Fruit fly (Drosophila melanogaster) Kc167 (cell line): ENCODE measurements around the gene p38a.

Experiments used
- Myc ChIP-seq: fragments of >200 bp; optimal IDR thresholded peaks from 2 replicates; lab custom pipeline; 2017; ENCODE audit warnings: missing external identifiers
- Sin3A ChIP-seq: fragments of >200 bp; optimal IDR thresholded peaks from 2 replicates; lab custom pipeline; 2018; ENCODE audit warnings: missing external identifiers
- h ChIP-seq: fragments of >200 bp; optimal IDR thresholded peaks from 3 replicates; lab custom pipeline; 2018; ENCODE audit warnings: missing external identifiers
- insv ChIP-seq: fragments of >200 bp; optimal IDR thresholded peaks from 3 replicates; lab custom pipeline; 2018; ENCODE audit warnings: missing external identifiers
- psq ChIP-seq: fragments of >200 bp; optimal IDR thresholded peaks from 2 replicates; lab custom pipeline; 2017; ENCODE audit warnings: missing external identifiers
- ttk ChIP-seq: sonication (Bioruptor generic); optimal IDR thresholded peaks from 2 replicates; lab custom pipeline; 2017; ENCODE audit warnings: missing external identifiers

Gene p38a

DNA sequence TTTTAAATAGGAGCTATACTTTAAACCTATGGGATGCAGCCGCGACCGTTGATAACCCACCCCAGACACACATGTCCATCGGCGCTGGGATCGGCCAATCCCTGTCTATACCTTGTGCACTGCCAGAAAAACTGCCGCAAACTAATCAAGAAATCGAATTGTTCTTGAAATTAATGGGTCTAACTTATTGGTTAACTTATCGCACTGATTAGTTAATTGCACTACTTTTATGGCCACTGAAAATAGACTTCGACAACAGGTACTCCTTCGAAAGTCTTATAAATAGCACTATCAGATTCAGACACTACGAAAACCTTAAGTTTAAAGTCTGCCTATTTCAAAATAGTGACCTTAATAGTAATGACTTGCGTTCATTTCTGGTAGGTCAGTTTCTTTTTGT, 35.9 kb downstream of the p38a start, which contains the start of gene CG13607:
TSS of gene CG13607 (minus strand) at position 143 of the 400 bp plus-strand sequence.
- TF ChIP-seq Myc (lab: Kevin White, UChicago) (no peak), ttk (lab: Kevin White, UChicago) (no peak), Sin3A (lab: Kevin White, UChicago) (no peak), h (lab: Kevin White, UChicago) (no peak), insv (lab: Kevin White, UChicago) (no peak), psq (lab: Kevin White, UChicago) (no peak)

dm6 chr3R:24113070-24113385, 39.1 kb downstream of the p38a start, which contains the start of gene Root:
Gene Root, plus strand, starts transcription at chr3R:24113286.
- TF ChIP-seq ttk (lab: Kevin White, UChicago): no peak
- TF ChIP-seq Sin3A (lab: Kevin White, UChicago): no peak
- TF ChIP-seq psq (lab: Kevin White, UChicago): no peak
- TF ChIP-seq Myc (lab: Kevin White, UChicago): no peak
- TF ChIP-seq h (lab: Kevin White, UChicago): no peak
- no peak for TF ChIP-seq insv (lab: Kevin White, UChicago)

- TF ChIP-seq psq (lab: Kevin White, UChicago) (no peak), ttk (lab: Kevin White, UChicago) (no peak), h (lab: Kevin White, UChicago) (no peak), Sin3A (lab: Kevin White, UChicago) (no peak), Myc (lab: Kevin White, UChicago) (no peak), insv (lab: Kevin White, UChicago) (no peak)
Observed at dm6 chr3R:24112320-24113069, 39.6 kb downstream of the p38a start, which contains the start of gene CG13605. Gene CG13605, minus strand, starts transcription at chr3R:24112389.

DNA sequence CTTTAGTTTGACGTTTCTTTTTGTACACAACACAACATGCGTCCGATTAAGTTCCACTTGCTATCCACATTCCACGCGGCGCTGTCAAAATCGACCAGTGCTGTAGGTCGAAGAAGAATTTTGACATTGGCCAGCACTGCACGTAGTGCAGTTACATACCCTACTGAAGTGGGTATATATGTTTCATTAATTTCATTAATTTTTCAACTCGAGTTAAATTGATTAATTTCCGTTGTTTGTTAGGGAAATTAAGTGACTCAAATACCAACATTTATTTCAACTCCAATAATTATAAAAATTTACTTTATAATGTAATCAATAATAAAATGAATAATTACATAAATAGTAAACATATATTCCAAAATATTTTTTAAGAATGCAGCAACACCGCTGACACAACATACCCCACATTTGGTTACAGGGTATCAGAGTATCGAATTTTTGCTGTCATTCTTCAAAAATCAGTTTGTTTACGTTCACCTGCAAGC, 43.2 kb downstream of the p38a start, which contains the start of the genes eIF4EHP and CG18428:
TSS of gene eIF4EHP (minus strand) at position 59 of the 488 bp plus-strand sequence.
TSS of gene CG18428 (plus strand) at position 435 of the 488 bp plus-strand sequence.
- no peak for TF ChIP-seq Sin3A (lab: Kevin White, UChicago)
- TF ChIP-seq insv (lab: Kevin White, UChicago): no peak
- no peak for TF ChIP-seq h (lab: Kevin White, UChicago)

dm6 chr3R:24106879-24107441, 45.2 kb downstream of the p38a start, which contains the start of gene CG10694:
Gene CG10694, plus strand, starts transcription at chr3R:24107391.
- TF ChIP-seq Myc (lab: Kevin White, UChicago): no peak

DNA sequence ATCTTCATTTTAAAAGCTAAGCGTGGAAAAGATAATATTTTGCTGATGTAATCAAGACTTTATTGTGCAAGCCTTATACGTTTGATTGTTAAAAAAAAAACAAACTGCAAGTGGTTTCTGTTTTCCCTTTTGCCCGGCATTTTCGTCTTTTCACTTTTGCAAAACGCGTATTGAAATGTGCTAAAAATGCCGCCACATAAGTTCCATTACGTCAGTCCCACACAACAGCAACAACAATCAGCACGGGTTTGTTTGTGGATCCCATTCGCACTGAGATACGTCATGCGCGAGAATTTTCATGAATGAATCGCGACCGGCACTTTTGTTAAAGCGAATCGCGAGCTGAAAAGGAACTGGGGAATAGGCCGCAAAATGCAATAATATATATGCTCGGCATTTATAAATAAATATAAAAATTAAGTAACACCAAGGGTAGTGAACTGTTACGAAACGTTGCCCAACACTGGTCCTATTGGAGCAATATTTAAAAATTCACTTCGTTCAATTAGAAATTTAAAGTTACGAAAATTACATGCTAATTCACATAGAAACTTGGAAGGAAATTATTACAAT, 46.0 kb downstream of the p38a start:
- TF ChIP-seq Sin3A (lab: Kevin White, UChicago) (no peak), psq (lab: Kevin White, UChicago) (no peak), Myc (lab: Kevin White, UChicago) (no peak), h (lab: Kevin White, UChicago) (no peak), insv (lab: Kevin White, UChicago) (no peak), ttk (lab: Kevin White, UChicago) (no peak)

dm6 chr3R:24105312-24105902, 46.7 kb downstream of the p38a start, which contains the start of gene Syx1A:
Gene Syx1A, minus strand, starts transcription at chr3R:24105763.
- TF ChIP-seq Myc (lab: Kevin White, UChicago): no peak
- TF ChIP-seq psq (lab: Kevin White, UChicago): no peak
- no peak for TF ChIP-seq insv (lab: Kevin White, UChicago)
- TF ChIP-seq ttk (lab: Kevin White, UChicago): no peak

DNA sequence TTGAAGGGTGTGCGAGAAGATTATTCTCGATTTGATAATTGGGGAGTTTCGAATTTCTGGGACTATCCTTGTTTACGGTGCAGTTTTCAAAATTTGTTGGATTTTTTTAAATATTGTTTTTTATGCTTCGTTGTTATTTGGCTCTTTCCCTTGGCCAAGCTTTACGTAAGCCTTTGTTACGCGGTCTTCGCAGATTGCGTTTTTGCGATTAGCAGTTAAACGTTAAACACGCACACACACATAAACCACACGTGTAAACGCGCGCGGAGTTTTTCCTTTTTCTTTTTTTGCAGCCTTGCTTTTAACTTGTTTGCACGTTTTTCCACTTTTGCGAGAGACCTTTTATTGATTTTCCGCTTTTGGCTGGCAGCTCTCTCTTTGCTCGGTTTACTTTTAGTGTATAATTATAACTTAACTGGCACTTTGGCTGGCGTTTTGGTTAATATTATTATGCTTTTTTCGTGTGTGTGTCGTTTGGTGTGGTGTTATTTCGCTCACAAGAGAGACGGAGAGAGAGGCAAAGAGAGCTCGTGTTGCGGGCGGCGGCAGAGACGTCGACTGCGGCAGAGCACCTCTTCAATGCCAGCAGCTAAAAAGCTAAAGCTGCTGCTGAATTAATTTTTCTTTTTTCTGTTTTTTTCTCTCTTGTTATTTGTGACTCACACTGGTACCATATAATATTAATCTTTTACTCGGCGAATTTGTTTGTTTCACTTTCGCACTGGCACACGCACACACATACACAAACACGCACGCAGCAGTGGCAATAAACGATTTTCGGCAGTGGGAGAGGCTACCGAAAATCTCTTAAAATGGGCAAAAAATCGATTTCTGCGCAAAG, 47.4 kb downstream of the p38a start:
- TF ChIP-seq Sin3A (lab: Kevin White, UChicago) (no peak), h (lab: Kevin White, UChicago) (no peak)

- no peak for TF ChIP-seq Myc (lab: Kevin White, UChicago)
Observed at dm6 chr3R:24103708-24104107, 48.4 kb downstream of the p38a start.

dm6 chr3R:24102387-24102786, 49.7 kb downstream of the p38a start:
- TF ChIP-seq Sin3A (lab: Kevin White, UChicago) (no peak), Myc (lab: Kevin White, UChicago) (no peak), psq (lab: Kevin White, UChicago) (no peak), insv (lab: Kevin White, UChicago) (no peak), ttk (lab: Kevin White, UChicago) (no peak), h (lab: Kevin White, UChicago) (no peak)

- TF ChIP-seq h (lab: Kevin White, UChicago) (no peak), insv (lab: Kevin White, UChicago) (no peak), psq (lab: Kevin White, UChicago) (no peak)
Observed at dm6 chr3R:24101437-24101836, 50.7 kb downstream of the p38a start.
